Worm (Caenorhabditis elegans) whole organism, early embryonic: Measurements from ENCODE around the gene Y51H4A.941.

Experiments
- F13C5.2 ChIP-seq: sonication (generic microtip); optimal IDR thresholded peaks from 2 replicates; lab custom pipeline; 2017; ENCODE audit warnings: mild to moderate bottlenecking, missing genetic modification characterization, inconsistent platforms, missing compliant biosample characterization
- aly-1 ChIP-seq: sonication (generic microtip); optimal IDR thresholded peaks from 2 replicates; lab custom pipeline; 2016; ENCODE audit warnings: missing genetic modification characterization, missing compliant biosample characterization
- ama-1 ChIP-seq: fragments of 150-350 bp; optimal IDR thresholded peaks from 2 replicates; lab custom pipeline; 2014
- ets-7 ChIP-seq: sonication (generic microtip); optimal IDR thresholded peaks from 2 replicates; lab custom pipeline; 2016; ENCODE audit warnings: missing genotype, missing genetic modification characterization, missing compliant biosample characterization
- flt-1 ChIP-seq: fragments of 200-800 bp; sonication (Bioruptor generic); IDR thresholded peaks from 2 replicates; pipeline ENCODE4 v1.3.6; 2022; ENCODE audit warnings: missing genetic modification characterization, missing compliant biosample characterization
- hmg-4 ChIP-seq: fragments of 200-800 bp; sonication (Bioruptor generic); optimal IDR thresholded peaks from 2 replicates; lab custom pipeline; 2018; ENCODE audit warnings: mild to moderate bottlenecking, missing genetic modification characterization, missing compliant biosample characterization
- tbx-11 ChIP-seq: fragments of 200-800 bp; sonication (Bioruptor generic); IDR thresholded peaks from 2 replicates; pipeline ENCODE4 v1.3.6; 2022; ENCODE audit warnings: missing genetic modification characterization, missing compliant biosample characterization
- tbx-37 ChIP-seq: fragments of 200-800 bp; sonication (Bioruptor generic); conservative IDR thresholded peaks from 2 replicates; pipeline ENCODE4 v1.3.6; 2022; ENCODE audit warnings: missing genetic modification reagents, missing genetic modification characterization, missing compliant biosample characterization
- tra-4 ChIP-seq: sonication (generic microtip); optimal IDR thresholded peaks from 2 replicates; lab custom pipeline; 2017; ENCODE audit warnings: missing genetic modification characterization, missing compliant biosample characterization

ce11 chrIV:16706950-16707349, 12.5 kb upstream of the Y51H4A.941 start:
- TF ChIP-seq aly-1 (tag; lab: Kevin White, UChicago), result no peak
- TF ChIP-seq ama-1 (lab: Kevin White, UChicago), result no peak
- no peak for TF ChIP-seq flt-1 (GFP tag; lab: Robert Waterston, UW)
- no peak for TF ChIP-seq hmg-4 (GFP tag; lab: Kevin White, UChicago)
- no peak for TF ChIP-seq tra-4
- TF ChIP-seq F13C5.2 (tag; lab: Kevin White, UChicago), result no peak
- no peak for TF ChIP-seq tbx-37 (GFP tag; lab: Robert Waterston, UW)
- no peak for TF ChIP-seq ets-7
- no peak for TF ChIP-seq tbx-11 (GFP tag; lab: Robert Waterston, UW)
